Fruit fly (Drosophila melanogaster) whole organism, wandering third instar larva: Measurements from ENCODE around the gene gd.

Source experiments
- Abd-B ChIP-seq: fragments of >200 bp; optimal IDR thresholded peaks from 2 replicates; lab custom pipeline; 2017; ENCODE audit warnings: missing biosample characterization, missing genetic modification characterization
- CG32264 ChIP-seq: fragments of 200-800 bp; sonication (Bioruptor generic); optimal IDR thresholded peaks from 2 replicates; lab custom pipeline; 2016; ENCODE audit warnings: missing biosample characterization, missing genetic modification characterization
- CrebA ChIP-seq: fragments of 200-800 bp; sonication (Bioruptor generic); optimal IDR thresholded peaks from 2 replicates; lab custom pipeline; 2016; ENCODE audit warnings: missing biosample characterization, mild to moderate bottlenecking, missing genetic modification characterization, borderline replicate concordance
- Dif ChIP-seq: fragments of 200-275, 200-300 bp; sonication (Bioruptor generic); optimal IDR thresholded peaks from 2 replicates; lab custom pipeline; 2018; ENCODE audit warnings: missing biosample characterization, missing genetic modification characterization; ENCODE audit not compliant: partially characterized antibody
- HLH106 ChIP-seq: fragments of 200-800 bp; optimal IDR thresholded peaks from 3 replicates; lab custom pipeline; 2019; ENCODE audit warnings: missing biosample characterization, mild to moderate bottlenecking, missing genetic modification characterization, moderate library complexity
- Hnf4 ChIP-seq: fragments of 200-800 bp; sonication (Bioruptor generic); optimal IDR thresholded peaks from 2 replicates; lab custom pipeline; 2016; ENCODE audit warnings: missing biosample characterization, mild to moderate bottlenecking, missing genetic modification characterization
- Hr78 ChIP-seq: fragments of >200 bp; optimal IDR thresholded peaks from 2 replicates; lab custom pipeline; 2017; ENCODE audit warnings: missing biosample characterization, missing genetic modification characterization
- Jra ChIP-seq: sonication (Bioruptor generic); optimal IDR thresholded peaks from 2 replicates; lab custom pipeline; 2016; ENCODE audit warnings: missing biosample characterization, missing genetic modification characterization
- Mio ChIP-seq: sonication (Bioruptor generic); optimal IDR thresholded peaks from 2 replicates; lab custom pipeline; 2016; ENCODE audit warnings: missing biosample characterization, missing genetic modification characterization
- Myc ChIP-seq: fragments of >200 bp; optimal IDR thresholded peaks from 2 replicates; lab custom pipeline; 2017
- OdsH ChIP-seq: fragments of 200-800 bp; sonication (Bioruptor generic); optimal IDR thresholded peaks from 2 replicates; lab custom pipeline; 2016; ENCODE audit warnings: missing biosample characterization, mild to moderate bottlenecking, missing genetic modification characterization
- Rel ChIP-seq, 2 experiments: fragments of 200-800 bp; sonication (Bioruptor generic) in 1 of 2; optimal IDR thresholded peaks; 2 replicates in 1 of 2; 3 replicates in 1 of 2; lab custom pipeline; 2016 to 2019; ENCODE audit warnings: mild to moderate bottlenecking in 2 of 2, missing biosample characterization in 2 of 2, missing genetic modification characterization in 2 of 2, moderate library complexity in 1 of 2
- Sp1 ChIP-seq: fragments of 200-800 bp; sonication (Bioruptor generic); optimal IDR thresholded peaks from 3 replicates; lab custom pipeline; 2019; ENCODE audit warnings: missing biosample characterization, mild to moderate bottlenecking, missing genetic modification characterization, moderate library complexity
- Vsx2 ChIP-seq: fragments of 200-300, 225-300 bp; sonication (Bioruptor generic); optimal IDR thresholded peaks from 2 replicates; lab custom pipeline; 2018; ENCODE audit warnings: missing biosample characterization, missing genetic modification characterization; ENCODE audit not compliant: partially characterized antibody
- br ChIP-seq: fragments of 200-800 bp; sonication (Bioruptor generic); optimal IDR thresholded peaks from 2 replicates; lab custom pipeline; 2016; ENCODE audit warnings: missing biosample characterization, missing genetic modification characterization
- dl ChIP-seq, 2 experiments: fragments of 175-275, 200-275 bp in 1 of 2; fragments of 200-275 bp in 1 of 2; sonication (Bioruptor generic); optimal IDR thresholded peaks; lab custom pipeline; 2018; ENCODE audit warnings: mild to moderate bottlenecking in 2 of 2, missing biosample characterization in 2 of 2, missing genetic modification characterization in 2 of 2, moderate library complexity in 2 of 2; ENCODE audit not compliant: partially characterized antibody in 2 of 2, insufficient read depth in 1 of 2
- ey ChIP-seq: fragments of 200-800 bp; sonication (Bioruptor generic); optimal IDR thresholded peaks from 2 replicates; lab custom pipeline; 2016; ENCODE audit warnings: missing biosample characterization, missing genetic modification characterization
- foxo ChIP-seq, 2 experiments: fragments of 200-800 bp; sonication (Bioruptor generic); optimal IDR thresholded peaks; 2 replicates in 1 of 2; 3 replicates in 1 of 2; lab custom pipeline; 2016 to 2017; ENCODE audit warnings: missing biosample characterization in 2 of 2, missing genetic modification characterization in 2 of 2
- fru ChIP-seq: fragments of 200-800 bp; sonication (Bioruptor generic); optimal IDR thresholded peaks from 3 replicates; lab custom pipeline; 2016; ENCODE audit warnings: missing biosample characterization, mild to moderate bottlenecking, missing genetic modification characterization
- h ChIP-seq: fragments of 200-800 bp; sonication (Bioruptor generic); optimal IDR thresholded peaks from 3 replicates; lab custom pipeline; 2016; ENCODE audit warnings: missing biosample characterization, mild to moderate bottlenecking, missing genetic modification characterization
- pan ChIP-seq: fragments of >200 bp; optimal IDR thresholded peaks from 2 replicates; lab custom pipeline; 2017
- psq ChIP-seq: fragments of 200-800 bp; sonication (Bioruptor generic); optimal IDR thresholded peaks from 3 replicates; lab custom pipeline; 2017; ENCODE audit warnings: missing biosample characterization, mild to moderate bottlenecking, missing genetic modification characterization, moderate library complexity
- rgr ChIP-seq: fragments of 200-800 bp; sonication (Bioruptor generic); optimal IDR thresholded peaks from 3 replicates; lab custom pipeline; 2016; ENCODE audit warnings: missing biosample characterization, mild to moderate bottlenecking, missing genetic modification characterization
- sage ChIP-seq: fragments of 200-800 bp; sonication (Bioruptor generic); optimal IDR thresholded peaks from 2 replicates; lab custom pipeline; 2016; ENCODE audit warnings: missing biosample characterization, mild to moderate bottlenecking, missing genetic modification characterization
- woc ChIP-seq: sonication (Bioruptor generic); optimal IDR thresholded peaks from 2 replicates; lab custom pipeline; 2016; ENCODE audit warnings: missing biosample characterization, mild to moderate bottlenecking, missing genetic modification characterization

The gd gene

DNA sequence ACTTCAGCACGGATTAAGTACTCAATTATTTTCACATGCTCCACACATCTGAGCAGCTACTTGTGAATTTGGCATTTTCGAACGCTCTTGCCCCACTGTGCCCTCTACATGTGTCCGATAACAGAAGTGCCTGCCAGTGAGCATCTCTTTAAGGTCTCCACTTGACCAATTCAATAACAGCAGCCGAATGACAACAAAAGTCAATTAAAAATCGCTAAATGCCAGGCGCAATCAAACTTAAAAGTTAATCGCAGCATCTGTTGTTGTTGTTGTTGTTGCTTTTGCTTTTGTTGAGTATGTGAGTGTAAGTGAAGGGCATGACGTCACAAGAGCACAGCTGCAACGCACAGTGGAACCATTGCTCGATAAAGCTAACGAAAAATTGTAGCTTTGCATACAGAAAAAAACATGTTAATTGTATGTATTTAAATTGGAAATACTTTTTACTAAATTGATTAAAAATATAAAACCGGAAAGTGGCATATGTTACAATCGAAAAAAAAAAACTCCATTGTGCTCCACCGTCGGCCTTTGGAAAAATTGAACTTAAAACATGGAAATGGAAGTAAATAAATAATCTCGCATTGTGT lies 27.3 kb upstream of the gd start:
- TF ChIP-seq Vsx2 (no peak), dl (GFP tag; optimal IDR thresholded peaks at IDR 0.05; lab: Kevin White, UChicago; ENCODE audit: insufficient read depth in 1 of 2, partially characterized antibody in 2 of 2) (no peak), pan (no peak), Sp1 (GFP tag; lab: Kevin White, UChicago) (peak; percentile 40), Jra (GFP tag; lab: Kevin White, UChicago) (peak; percentile 52), ey (GFP tag; lab: Kevin White, UChicago) (peak; percentile 37), psq (GFP tag; lab: Kevin White, UChicago) (peak; percentile 42), HLH106 (tag; lab: Kevin White, UChicago) (peak; percentile 46), sage (GFP tag; lab: Kevin White, UChicago) (peak; percentile 70), OdsH (GFP tag; lab: Kevin White, UChicago) (peak; percentile 33), CrebA (no peak), Rel (GFP tag; optimal IDR thresholded peaks at IDR 0.05; lab: Kevin White, UChicago) (no peak), Rel (tag; optimal IDR thresholded peaks at IDR 0.05; lab: Kevin White, UChicago) (peak; percentile 18), woc (peak; percentile 54), Hr78 (GFP tag; lab: Kevin White, UChicago) (no peak), Mio (GFP tag; lab: Kevin White, UChicago) (no peak), fru (GFP tag; lab: Kevin White, UChicago) (peak; percentile 79), Hnf4 (GFP tag; lab: Kevin White, UChicago) (peak; percentile 17), h (GFP tag; lab: Kevin White, UChicago) (peak; percentile 59), br (GFP tag; lab: Kevin White, UChicago) (peak; percentile 34), CG32264 (no peak), rgr (peak; percentile 53), Myc (lab: Kevin White, UChicago) (no peak), Dif (GFP tag; lab: Kevin White, UChicago) (no peak), foxo (GFP tag; optimal IDR thresholded peaks at IDR 0.05; lab: Kevin White, UChicago) (peak in 1 of 2 experiments; percentile 61)

DNA sequence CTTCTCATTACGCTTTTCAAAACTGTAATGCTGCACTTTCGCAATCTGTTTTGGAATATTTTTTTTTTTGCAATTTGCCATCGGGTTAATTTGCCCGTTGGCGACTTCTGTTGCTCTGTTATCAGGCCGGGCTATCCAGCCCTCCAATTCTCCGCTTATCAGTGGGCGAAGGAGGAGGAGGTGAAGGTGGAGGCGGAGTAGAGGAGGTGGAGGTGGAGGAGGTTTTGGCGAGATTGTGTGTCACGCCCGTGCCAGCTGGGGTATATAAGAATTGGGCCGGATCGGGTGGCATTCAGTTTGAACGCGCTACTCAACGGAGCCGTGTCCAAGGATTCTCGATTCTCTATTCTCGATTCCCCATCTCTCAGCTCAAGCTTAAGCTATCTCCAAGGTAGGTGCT lies 26.6 kb upstream of the gd start:
- no peak for TF ChIP-seq Hnf4 (GFP tag; lab: Kevin White, UChicago)
- peak; percentile 23 for TF ChIP-seq Jra (GFP tag; lab: Kevin White, UChicago)
- TF ChIP-seq Rel (GFP tag; optimal IDR thresholded peaks at IDR 0.05; lab: Kevin White, UChicago), result no peak
- TF ChIP-seq Rel (tag; optimal IDR thresholded peaks at IDR 0.05; lab: Kevin White, UChicago), result peak; percentile 46
- no peak for TF ChIP-seq woc

dm6 chrX:12013098-12013493 lies 25.5 kb upstream of the gd start:
- TF ChIP-seq Myc (lab: Kevin White, UChicago) (peak; percentile 11), CrebA (no peak)

DNA sequence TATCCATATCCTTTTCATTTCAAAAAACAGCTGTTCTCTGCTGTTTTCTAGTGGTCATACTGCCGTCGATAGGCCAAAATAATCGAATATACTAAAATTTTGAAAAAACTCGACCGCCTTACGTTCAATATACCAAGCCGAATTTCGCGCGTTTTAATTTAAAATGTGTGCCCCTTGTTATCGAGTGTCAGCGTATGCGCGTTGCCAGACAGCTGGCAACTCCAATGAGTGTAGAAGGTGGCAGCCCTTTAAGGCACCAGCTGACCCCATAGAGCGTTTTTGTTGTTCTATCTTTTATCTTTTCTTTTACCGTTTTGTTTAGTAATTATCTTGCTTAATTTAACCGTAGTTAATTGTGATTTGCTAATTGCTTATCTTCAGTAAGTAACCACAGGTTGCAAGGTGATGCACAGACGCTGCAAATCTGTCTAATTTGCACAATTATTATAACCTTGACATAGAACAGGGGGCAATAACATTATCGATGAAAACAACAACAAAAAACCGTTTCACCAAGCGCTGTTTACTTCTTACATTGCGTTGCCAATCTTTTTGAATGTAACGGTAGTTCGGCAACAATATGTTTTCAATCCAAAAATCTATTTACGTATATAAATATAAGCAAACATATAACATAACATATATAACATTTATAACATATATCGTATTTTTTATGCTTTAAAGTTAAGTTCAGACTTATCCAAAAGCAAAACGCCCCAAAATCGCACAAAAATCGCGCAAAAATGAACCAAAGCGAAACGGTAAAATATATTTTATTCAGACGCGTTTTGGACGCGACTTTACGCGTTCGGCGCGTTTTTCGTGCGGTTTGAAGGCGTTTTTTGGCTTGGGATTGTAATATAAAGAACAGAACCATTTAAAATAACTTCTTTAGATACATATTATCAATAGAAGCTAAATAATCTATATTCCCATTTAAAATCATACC lies 24.9 kb upstream of the gd start, which contains the start of the genes CG1492 and regucalcin:
TSS of gene CG1492 (minus strand) at position 63 of the 949 bp plus-strand sequence.
TSS of gene regucalcin (plus strand) at position 229 of the 949 bp plus-strand sequence.
- no peak for TF ChIP-seq HLH106 (tag; lab: Kevin White, UChicago)
- peak; percentile 20 for TF ChIP-seq fru (GFP tag; lab: Kevin White, UChicago)
- TF ChIP-seq sage (GFP tag; lab: Kevin White, UChicago), result no peak
- TF ChIP-seq Myc (lab: Kevin White, UChicago), result peak; percentile 69
- TF ChIP-seq OdsH (GFP tag; lab: Kevin White, UChicago), result no peak

- TF ChIP-seq fru (GFP tag; lab: Kevin White, UChicago) (no peak), Dif (GFP tag; lab: Kevin White, UChicago) (peak; percentile 63), rgr (no peak), Jra (GFP tag; lab: Kevin White, UChicago) (no peak), dl (GFP tag; optimal IDR thresholded peaks at IDR 0.05; lab: Kevin White, UChicago; ENCODE audit: insufficient read depth in 1 of 2, partially characterized antibody in 2 of 2) (peak; percentile 17 to 57), Abd-B (GFP tag; lab: Kevin White, UChicago) (no peak)
Measured at dm6 chrX:12007593-12007992, 20.0 kb upstream of the gd start.
